Fruit fly (Drosophila melanogaster) whole organism, embryonic: ENCODE results near the gene Ilk.

Experiments
- Atf-2 ChIP-seq: fragments of 200-800 bp; sonication (Bioruptor generic); optimal IDR thresholded peaks from 2 replicates; lab custom pipeline; 2016; ENCODE audit warnings: missing biosample characterization, missing genetic modification characterization
- B-H2 ChIP-seq: fragments of 200-800 bp; sonication (Bioruptor generic); optimal IDR thresholded peaks from 2 replicates; lab custom pipeline; 2018; ENCODE audit warnings: missing biosample characterization, mild to moderate bottlenecking, missing genetic modification characterization
- BEAF-32 ChIP-seq: fragments of 200-800 bp; sonication (Bioruptor generic); optimal IDR thresholded peaks from 3 replicates; lab custom pipeline; 2017; ENCODE audit warnings: missing biosample characterization, missing genetic modification characterization, mild to moderate bottlenecking, moderate library complexity, missing genetic modification reagents
- Bteb2 ChIP-seq: fragments of 200-800 bp; sonication (Bioruptor generic); optimal IDR thresholded peaks from 2 replicates; lab custom pipeline; 2016; ENCODE audit warnings: missing biosample characterization, missing genetic modification characterization
- CG10147 ChIP-seq: fragments of 200-800 bp; sonication (Bioruptor generic); optimal IDR thresholded peaks from 2 replicates; lab custom pipeline; 2019; ENCODE audit warnings: missing biosample characterization, mild to moderate bottlenecking, missing genetic modification characterization, moderate library complexity
- CG12769 ChIP-seq: fragments of 200-800 bp; sonication (Bioruptor generic); optimal IDR thresholded peaks from 2 replicates; lab custom pipeline; 2019; ENCODE audit warnings: missing biosample characterization, mild to moderate bottlenecking, missing genetic modification characterization, moderate library complexity
- CG13123 ChIP-seq: fragments of 200-800 bp; sonication (Bioruptor generic); optimal IDR thresholded peaks from 2 replicates; lab custom pipeline; 2016; ENCODE audit warnings: missing biosample characterization, missing genetic modification characterization
- CG13287 ChIP-seq: fragments of 200-800 bp; sonication (Bioruptor generic); IDR thresholded peaks from 2 replicates; pipeline ENCODE4 v1.3.6; 2022; ENCODE audit warnings: missing biosample characterization, missing genetic modification characterization; ENCODE audit not compliant: partially characterized antibody
- CG17829 ChIP-seq: fragments of 200-800 bp; optimal IDR thresholded peaks from 2 replicates; lab custom pipeline; 2019; ENCODE audit warnings: missing biosample characterization, mild to moderate bottlenecking, missing genetic modification characterization, moderate library complexity
- CG1792 ChIP-seq: fragments of 200-800 bp; sonication (Bioruptor generic); optimal IDR thresholded peaks from 2 replicates; lab custom pipeline; 2016; ENCODE audit warnings: missing biosample characterization, missing genetic modification characterization
- CG2116 ChIP-seq: fragments of 200-800 bp; sonication (Bioruptor generic); optimal IDR thresholded peaks from 3 replicates; lab custom pipeline; 2018; ENCODE audit warnings: missing biosample characterization, mild to moderate bottlenecking, missing genetic modification characterization
- CG2120 ChIP-seq: fragments of 200-800 bp; sonication (Bioruptor generic); optimal IDR thresholded peaks from 3 replicates; lab custom pipeline; 2016; ENCODE audit warnings: missing biosample characterization, missing genetic modification characterization
- CG31365 ChIP-seq: fragments of 200-800 bp; sonication (Bioruptor generic); optimal IDR thresholded peaks from 2 replicates; lab custom pipeline; 2018; ENCODE audit warnings: missing biosample characterization, mild to moderate bottlenecking, missing genetic modification characterization
- CG32532 ChIP-seq: fragments of 200-800 bp; sonication (Bioruptor generic); IDR thresholded peaks from 2 replicates; pipeline ENCODE4 v1.3.6; 2022; ENCODE audit warnings: missing biosample characterization, missing genetic modification characterization
- CG3726 ChIP-seq: fragments of 200-800 bp; sonication (Bioruptor generic); IDR thresholded peaks from 3 replicates; pipeline ENCODE4, ENCODE4 v1.3.6; 2022; ENCODE audit warnings: missing biosample characterization, missing genetic modification characterization
- CG4360 ChIP-seq: fragments of 200-800 bp; sonication (Bioruptor generic); IDR thresholded peaks from 2 replicates; pipeline ENCODE4 v1.3.6; 2022; ENCODE audit warnings: missing biosample characterization, missing genetic modification characterization
- CG4617 ChIP-seq: fragments of 200-800 bp; sonication (Bioruptor generic); optimal IDR thresholded peaks from 3 replicates; lab custom pipeline; 2016; ENCODE audit warnings: missing biosample characterization, missing genetic modification characterization, borderline replicate concordance
- CG6654 ChIP-seq: fragments of 200-800 bp; sonication (Bioruptor generic); optimal IDR thresholded peaks from 2 replicates; lab custom pipeline; 2017; ENCODE audit warnings: missing biosample characterization, mild to moderate bottlenecking, missing genetic modification characterization
- CG6813 ChIP-seq: fragments of 200-800 bp; sonication (Bioruptor generic); optimal IDR thresholded peaks from 2 replicates; lab custom pipeline; 2017; ENCODE audit warnings: missing biosample characterization, missing genetic modification characterization, mild to moderate bottlenecking, moderate library complexity, missing genetic modification reagents
- CG7745 ChIP-seq: fragments of 200-800 bp; sonication (Bioruptor generic); optimal IDR thresholded peaks from 2 replicates; lab custom pipeline; 2018; ENCODE audit warnings: missing biosample characterization, mild to moderate bottlenecking, missing genetic modification characterization, moderate library complexity
- CG8765 ChIP-seq: fragments of 200-800 bp; sonication (Bioruptor generic); IDR thresholded peaks from 2 replicates; pipeline ENCODE4 v1.3.6; 2022; ENCODE audit warnings: missing biosample characterization, missing genetic modification characterization
- CG9932 ChIP-seq: fragments of 200-800 bp; sonication (Bioruptor generic); IDR thresholded peaks from 2 replicates; pipeline ENCODE4 v1.3.6; 2022; ENCODE audit warnings: missing biosample characterization, missing genetic modification characterization
- CoRest ChIP-seq: fragments of 200-800 bp; sonication (Bioruptor generic); optimal IDR thresholded peaks from 3 replicates; lab custom pipeline; 2018; ENCODE audit warnings: missing biosample characterization, mild to moderate bottlenecking, missing genetic modification characterization, moderate library complexity
- D19B ChIP-seq: fragments of 200-800 bp; sonication (Bioruptor generic); optimal IDR thresholded peaks from 2 replicates; lab custom pipeline; 2017; ENCODE audit warnings: missing biosample characterization, mild to moderate bottlenecking, missing genetic modification characterization
- E2f2 ChIP-seq: fragments of 200-800 bp; sonication (Bioruptor generic); IDR thresholded peaks from 2 replicates; pipeline ENCODE4 v1.3.6; 2022; ENCODE audit warnings: missing biosample characterization, missing genetic modification characterization
- Fer2 ChIP-seq: fragments of 200-800 bp; sonication (Bioruptor generic); optimal IDR thresholded peaks from 2 replicates; lab custom pipeline; 2018; ENCODE audit warnings: missing biosample characterization, mild to moderate bottlenecking, missing genetic modification characterization, moderate library complexity
- Hand ChIP-seq: fragments of 200-800 bp; sonication (Bioruptor generic); optimal IDR thresholded peaks from 2 replicates; lab custom pipeline; 2017; ENCODE audit warnings: mild to moderate bottlenecking, missing biosample characterization, missing genetic modification reagents, missing genetic modification characterization
- NC2β ChIP-seq: fragments of 200-800 bp; sonication (Bioruptor generic); optimal IDR thresholded peaks from 2 replicates; lab custom pipeline; 2016; ENCODE audit warnings: missing biosample characterization, missing genetic modification characterization
- Opbp ChIP-seq: fragments of 200-800 bp; sonication (Bioruptor generic); IDR thresholded peaks from 3 replicates; pipeline ENCODE4 v1.3.6; 2022; ENCODE audit warnings: missing biosample characterization, missing genetic modification characterization; ENCODE audit not compliant: partially characterized antibody
- Spps ChIP-seq: fragments of 200-800 bp; sonication (Bioruptor generic); optimal IDR thresholded peaks from 2 replicates; lab custom pipeline; 2018; ENCODE audit warnings: missing biosample characterization, mild to moderate bottlenecking, missing genetic modification characterization
- Xbp1 ChIP-seq: fragments of 200-800 bp; sonication (Bioruptor generic); optimal IDR thresholded peaks from 3 replicates; lab custom pipeline; 2016; ENCODE audit warnings: missing biosample characterization, mild to moderate bottlenecking, missing genetic modification characterization
- ac ChIP-seq: fragments of 200-800 bp; sonication (Bioruptor generic); optimal IDR thresholded peaks from 3 replicates; lab custom pipeline; 2017; ENCODE audit warnings: missing biosample characterization, mild to moderate bottlenecking, missing genetic modification characterization
- az2 ChIP-seq: fragments of 200-800 bp; sonication (Bioruptor generic); optimal IDR thresholded peaks from 3 replicates; lab custom pipeline; 2016; ENCODE audit warnings: missing biosample characterization, missing genetic modification characterization
- ci ChIP-seq: fragments of 200-800 bp; sonication (Bioruptor generic); IDR thresholded peaks from 3 replicates; pipeline ENCODE4 v1.3.6; 2022; ENCODE audit warnings: missing biosample characterization, missing genetic modification characterization
- crc ChIP-seq: fragments of 200-800 bp; sonication (Bioruptor generic); optimal IDR thresholded peaks from 2 replicates; lab custom pipeline; 2016; ENCODE audit warnings: missing biosample characterization, missing genetic modification characterization
- crp ChIP-seq, 2 experiments: fragments of 200-800 bp; sonication (Bioruptor generic); optimal IDR thresholded peaks; 2 replicates in 1 of 2; 3 replicates in 1 of 2; lab custom pipeline; 2017; ENCODE audit warnings: missing biosample characterization in 2 of 2, missing genetic modification characterization in 2 of 2, mild to moderate bottlenecking in 1 of 2, moderate library complexity in 1 of 2
- disco-r ChIP-seq: fragments of 200-800 bp; sonication (Bioruptor generic); optimal IDR thresholded peaks from 2 replicates; lab custom pipeline; 2016; ENCODE audit warnings: missing biosample characterization, missing genetic modification characterization
- fu2 ChIP-seq: fragments of 200-800 bp; sonication (Bioruptor generic); optimal IDR thresholded peaks from 2 replicates; lab custom pipeline; 2016; ENCODE audit warnings: missing biosample characterization, missing genetic modification characterization
- hth ChIP-seq: fragments of >200 bp; optimal IDR thresholded peaks from 2 replicates; lab custom pipeline; 2017; ENCODE audit warnings: inconsistent platforms
- ind ChIP-seq: fragments of 200-800 bp; sonication (Bioruptor generic); optimal IDR thresholded peaks from 3 replicates; lab custom pipeline; 2016; ENCODE audit warnings: missing biosample characterization, missing genetic modification characterization
- pfk ChIP-seq: fragments of 200-800 bp; sonication (Bioruptor generic); optimal IDR thresholded peaks from 2 replicates; lab custom pipeline; 2018; ENCODE audit warnings: missing biosample characterization, mild to moderate bottlenecking, missing genetic modification characterization, moderate library complexity
- pnt ChIP-seq: fragments of 200-800 bp; sonication (Bioruptor generic); optimal IDR thresholded peaks from 3 replicates; lab custom pipeline; 2016; ENCODE audit warnings: missing biosample characterization, missing genetic modification characterization
- row ChIP-seq: fragments of 200-800 bp; sonication (Bioruptor generic); IDR thresholded peaks from 3 replicates; pipeline ENCODE4 v1.3.6; 2022; ENCODE audit warnings: missing biosample characterization, missing genetic modification characterization
- sc ChIP-seq, 3 experiments: fragments of >200 bp in 2 of 3; fragments of 200-800 bp in 1 of 3; sonication (Bioruptor generic) in 1 of 3; optimal IDR thresholded peaks; 2 replicates in 2 of 3; 3 replicates in 1 of 3; lab custom pipeline; 2017; ENCODE audit warnings: mild to moderate bottlenecking in 1 of 3, missing biosample characterization in 1 of 3, missing genetic modification characterization in 1 of 3, missing genetic modification reagents in 1 of 3
- sr ChIP-seq: fragments of 200-800 bp; sonication (Bioruptor generic); IDR thresholded peaks from 3 replicates; pipeline ENCODE4 v1.3.6; 2022; ENCODE audit warnings: missing biosample characterization, missing genetic modification characterization
- stwl ChIP-seq: fragments of 200-800 bp; sonication (Bioruptor generic); optimal IDR thresholded peaks from 3 replicates; lab custom pipeline; 2018; ENCODE audit warnings: missing biosample characterization, mild to moderate bottlenecking, missing genetic modification characterization, moderate library complexity
- unc-4 ChIP-seq: fragments of 200-800 bp; sonication (Bioruptor generic); IDR thresholded peaks from 2 replicates; pipeline ENCODE4 v1.3.6; 2022; ENCODE audit warnings: missing biosample characterization, missing genetic modification characterization; ENCODE audit not compliant: partially characterized antibody
- unpg ChIP-seq: fragments of 200-800 bp; sonication (Bioruptor generic); optimal IDR thresholded peaks from 3 replicates; lab custom pipeline; 2018; ENCODE audit warnings: missing biosample characterization, mild to moderate bottlenecking, missing genetic modification characterization, moderate library complexity
- zf30C ChIP-seq: fragments of 200-800 bp; sonication (Bioruptor generic); optimal IDR thresholded peaks from 3 replicates; lab custom pipeline; 2018; ENCODE audit warnings: missing biosample characterization, mild to moderate bottlenecking, missing genetic modification characterization
- zfh2 ChIP-seq: fragments of 200-800 bp; sonication (Bioruptor generic); optimal IDR thresholded peaks from 2 replicates; lab custom pipeline; 2016; ENCODE audit warnings: missing biosample characterization, missing genetic modification characterization

Ilk gene

dm6 chr3L:21196563-21196962 lies 20.1 kb upstream of the Ilk start, which contains the start of the genes Targ3 and park (continued):
- TF ChIP-seq CG4617 (GFP tag; lab: Kevin White, UChicago) = peak; percentile 57
- no peak for TF ChIP-seq CG8765
- no peak for TF ChIP-seq crc (GFP tag; lab: Kevin White, UChicago)
- no peak for TF ChIP-seq az2 (GFP tag; lab: Kevin White, UChicago)
- TF ChIP-seq zf30C = peak; percentile 90
- peak; percentile 8 for TF ChIP-seq B-H2 (GFP tag; lab: Kevin White, UChicago)
- no peak for TF ChIP-seq disco-r (GFP tag; lab: Kevin White, UChicago)
- no peak for TF ChIP-seq Spps (tag; lab: Kevin White, UChicago)
- peak; percentile 64; the same call in 1 of the 3 replicates for TF ChIP-seq ci (GFP tag; lab: Robert Waterston, UW)
- peak; percentile 29; the same call in 1 of the 2 replicates for TF ChIP-seq CG9932
- no peak for TF ChIP-seq D19B (GFP tag; lab: Kevin White, UChicago)
- TF ChIP-seq fu2 (GFP tag; lab: Kevin White, UChicago) = peak; percentile 21
- TF ChIP-seq CG13287 (GFP tag; lab: Robert Waterston, UW) = peak; percentile 49
- TF ChIP-seq sc (optimal IDR thresholded peaks at IDR 0.05; lab: Kevin White, UChicago) = no peak
- TF ChIP-seq sc (GFP tag; optimal IDR thresholded peaks at IDR 0.05; lab: Kevin White, UChicago) = no peak
- no peak for TF ChIP-seq Atf-2 (GFP tag; lab: Kevin White, UChicago)
- no peak for TF ChIP-seq ac (GFP tag; lab: Kevin White, UChicago)
- no peak for TF ChIP-seq CG7745 (tag; lab: Kevin White, UChicago)
- TF ChIP-seq stwl (tag; lab: Kevin White, UChicago) = peak; percentile 71
- no peak for TF ChIP-seq pnt (GFP tag; lab: Kevin White, UChicago)
- peak; percentile 16 for TF ChIP-seq NC2β
- no peak for TF ChIP-seq ind (GFP tag; lab: Kevin White, UChicago)
- TF ChIP-seq CG2116 (GFP tag; lab: Kevin White, UChicago) = peak; percentile 35
- TF ChIP-seq Opbp = no peak
- peak; percentile 90 for TF ChIP-seq E2f2 (GFP tag; lab: Robert Waterston, UW)
- TF ChIP-seq CG6654 (GFP tag; lab: Kevin White, UChicago) = no peak
- TF ChIP-seq CG12769 (tag; lab: Kevin White, UChicago) = peak; percentile 57
- no peak for TF ChIP-seq CG4360 (GFP tag; lab: Robert Waterston, UW)
- peak; percentile 4 for TF ChIP-seq CG17829 (tag; lab: Kevin White, UChicago)
- TF ChIP-seq crp (GFP tag; optimal IDR thresholded peaks at IDR 0.05; lab: Kevin White, UChicago) = peak; percentile 45 to 92
- peak; percentile 33 for TF ChIP-seq BEAF-32 (GFP tag; lab: Kevin White, UChicago)
- TF ChIP-seq CG31365 = no peak
- TF ChIP-seq Bteb2 (GFP tag; lab: Kevin White, UChicago) = peak; percentile 19
- TF ChIP-seq zfh2 (GFP tag; lab: Kevin White, UChicago) = peak; percentile 55
- peak; percentile 10 for TF ChIP-seq CG13123 (GFP tag; lab: Kevin White, UChicago)
- TF ChIP-seq CG10147 (GFP tag; lab: Kevin White, UChicago) = no peak
- TF ChIP-seq hth (lab: Kevin White, UChicago) = no peak
- peak; percentile 60 for TF ChIP-seq Xbp1
- no peak for TF ChIP-seq CG3726
- no peak for TF ChIP-seq Hand (GFP tag; lab: Kevin White, UChicago)
- TF ChIP-seq Fer2 (tag; lab: Kevin White, UChicago) = no peak
- no peak for TF ChIP-seq pfk (GFP tag; lab: Kevin White, UChicago)
- TF ChIP-seq CG1792 (GFP tag; lab: Kevin White, UChicago) = no peak
- TF ChIP-seq unpg (GFP tag; lab: Kevin White, UChicago) = peak; percentile 9
- TF ChIP-seq CG32532 (GFP tag; lab: Robert Waterston, UW) = no peak
- peak; percentile 34; the same call in 1 of the 3 replicates for TF ChIP-seq row (GFP tag; lab: Robert Waterston, UW)
- 0 out of 2 replicates have a peak, but pooled peaks have one; percentile 29 for TF ChIP-seq unc-4 (GFP tag; lab: Robert Waterston, UW)
- TF ChIP-seq CG6813 (GFP tag; lab: Kevin White, UChicago) = no peak
- no peak for TF ChIP-seq sr (GFP tag; lab: Robert Waterston, UW)
- peak; percentile 31 for TF ChIP-seq CoRest (tag; lab: Kevin White, UChicago)
- TF ChIP-seq CG2120 (GFP tag; lab: Kevin White, UChicago) = peak; percentile 77
